Worm (Caenorhabditis elegans): ENCODE results near the gene pqn-51.

Gene pqn-51

ce11 chrV:5049333-5049942 is at the start of gene pqn-51, which contains the start of gene K11D12.14 (continued):
- 0 out of 2 replicates have a peak, but pooled peaks have one; percentile 33 for TF ChIP-seq sea-2 (GFP tag; IDR thresholded peaks at IDR 0.05)
- no peak for TF ChIP-seq lsy-27 (tag; optimal IDR thresholded peaks at IDR 0.05; ENCODE audit: borderline replicate concordance, insufficient read depth)
- peak; percentile 88 for TF ChIP-seq Y53G8AR.9 (GFP tag; conservative IDR thresholded peaks at IDR 0.05)
- TF ChIP-seq nfyb-1 (GFP tag; IDR thresholded peaks at IDR 0.05) = peak; percentile 98
- peak; percentile 64 for TF ChIP-seq ceh-91 (GFP tag; IDR thresholded peaks at IDR 0.05)
- no peak for TF ChIP-seq sptf-2 (GFP tag; optimal IDR thresholded peaks at IDR 0.05)
- no peak for TF ChIP-seq F10E7.11 (tag; optimal IDR thresholded peaks at IDR 0.05)
- TF ChIP-seq aptf-3 (GFP tag; IDR thresholded peaks at IDR 0.05) = no peak
- no peak for TF ChIP-seq sdz-38 (tag; optimal IDR thresholded peaks at IDR 0.05)
- TF ChIP-seq dpl-1 (GFP tag; optimal IDR thresholded peaks at IDR 0.05) = peak; percentile 52
- peak; percentile 35 for TF ChIP-seq F22D6.2 (tag; optimal IDR thresholded peaks at IDR 0.05)
- TF ChIP-seq hlh-26 (GFP tag; conservative IDR thresholded peaks at IDR 0.05) = no peak
- TF ChIP-seq lin-54 (GFP tag; optimal IDR thresholded peaks at IDR 0.05) = peak; percentile 91
- TF ChIP-seq mes-4 (tag; optimal IDR thresholded peaks at IDR 0.05) = no peak
- peak; percentile 96 for TF ChIP-seq ekl-4 (GFP tag; IDR thresholded peaks at IDR 0.05)
- TF ChIP-seq nhr-27 (tag; optimal IDR thresholded peaks at IDR 0.05) = no peak
- TF ChIP-seq tbx-9 (tag; optimal IDR thresholded peaks at IDR 0.05; ENCODE audit: borderline replicate concordance) = no peak
- TF ChIP-seq ztf-26 (tag; optimal IDR thresholded peaks at IDR 0.05) = peak; percentile 71
- no peak for TF ChIP-seq mxl-1 (tag; optimal IDR thresholded peaks at IDR 0.05)
- peak; percentile 72 for TF ChIP-seq gei-17 (GFP tag; optimal IDR thresholded peaks at IDR 0.05)
- 0 out of 2 replicates have a peak, but pooled peaks have one; percentile 6 for TF ChIP-seq F37B4.10 (GFP tag; IDR thresholded peaks at IDR 0.05)
- TF ChIP-seq lsl-1 (GFP tag; optimal IDR thresholded peaks at IDR 0.05) = peak; percentile 55
- TF ChIP-seq F49E8.2 (tag; optimal IDR thresholded peaks at IDR 0.05; ENCODE audit: insufficient read depth) = no peak
- peak; percentile 94 for TF ChIP-seq K11D2.4 (GFP tag; IDR thresholded peaks at IDR 0.05)
- no peak for TF ChIP-seq ccch-3 (GFP tag; optimal IDR thresholded peaks at IDR 0.05)
- TF ChIP-seq die-1 (tag; optimal IDR thresholded peaks at IDR 0.05) = no peak
- peak; percentile 68; the same call in 1 of the 2 replicates for TF ChIP-seq madf-8 (GFP tag; conservative IDR thresholded peaks at IDR 0.05)
- no peak for TF ChIP-seq nhr-179 (tag; optimal IDR thresholded peaks at IDR 0.05)
- TF ChIP-seq dpff-1 (tag; optimal IDR thresholded peaks at IDR 0.05) = no peak
- TF ChIP-seq B0035.1 (tag; optimal IDR thresholded peaks at IDR 0.05) = peak; percentile 19
- TF ChIP-seq T26A5.8 (tag; optimal IDR thresholded peaks at IDR 0.05) = no peak
- TF ChIP-seq ztf-22 (GFP tag; optimal IDR thresholded peaks at IDR 0.05) = no peak
- peak; percentile 96 for TF ChIP-seq mcd-1 (GFP tag; IDR thresholded peaks at IDR 0.05)

ce11 chrV:5000406-5000805 is 49.0 kb upstream of the pqn-51 start, which contains the start of gene ugt-7:
TSS of gene ugt-7 (minus strand) at chrV:5000566.
- TF ChIP-seq nhr-80 (tag; optimal IDR thresholded peaks at IDR 0.05) (peak; percentile 31), ceh-100 (GFP tag; IDR thresholded peaks at IDR 0.05) (no peak)

ce11 chrV:5001386-5001785 is 48.0 kb upstream of the pqn-51 start, which contains the start of gene srr-8:
TSS of gene srr-8 (plus strand) at chrV:5001686.
- TF ChIP-seq gei-17 (GFP tag; optimal IDR thresholded peaks at IDR 0.05) (no peak), B0035.1 (tag; optimal IDR thresholded peaks at IDR 0.05) (no peak), somi-1 (GFP tag; optimal IDR thresholded peaks at IDR 0.05) (no peak), Y95B8A.8 (GFP tag; IDR thresholded peaks at IDR 0.05) (no peak), mxl-1 (tag; optimal IDR thresholded peaks at IDR 0.05) (no peak), T07F8.4 (tag; optimal IDR thresholded peaks at IDR 0.05) (no peak), snpc-1.1 (tag; optimal IDR thresholded peaks at IDR 0.05; ENCODE audit: insufficient read depth) (no peak), nhr-90 (tag; optimal IDR thresholded peaks at IDR 0.05) (no peak), mel-28 (tag; optimal IDR thresholded peaks at IDR 0.05; ENCODE audit: borderline replicate concordance) (no peak), F39B2.1 (GFP tag; IDR thresholded peaks at IDR 0.05) (no peak), hmg-1.2 (GFP tag; IDR thresholded peaks at IDR 0.05) (no peak), atf-7 (tag; optimal IDR thresholded peaks at IDR 0.05) (no peak), egl-18 (GFP tag; IDR thresholded peaks at IDR 0.05) (no peak)

Measured in whole organism, young adult.